Worm (Caenorhabditis elegans) whole organism, early embryonic: ENCODE data around the gene col-114.

ENCODE experiments used
- B0310.2 ChIP-seq: sonication (generic microtip); optimal IDR thresholded peaks from 2 replicates; lab custom pipeline; 2016; ENCODE audit warnings: mild to moderate bottlenecking, missing genetic modification characterization, missing compliant biosample characterization
- F13C5.2 ChIP-seq: sonication (generic microtip); optimal IDR thresholded peaks from 2 replicates; lab custom pipeline; 2017; ENCODE audit warnings: mild to moderate bottlenecking, missing genetic modification characterization, inconsistent platforms, missing compliant biosample characterization
- ama-1 ChIP-seq: fragments of 150-350 bp; optimal IDR thresholded peaks from 2 replicates; lab custom pipeline; 2014
- ceh-13 ChIP-seq: fragments of 200-800 bp; sonication (Bioruptor generic); optimal IDR thresholded peaks from 2 replicates; lab custom pipeline; 2018; ENCODE audit warnings: mild to moderate bottlenecking, missing genetic modification characterization, missing compliant biosample characterization
- ceh-36 ChIP-seq: sonication (generic microtip); optimal IDR thresholded peaks from 2 replicates; lab custom pipeline; 2016; ENCODE audit warnings: missing genetic modification characterization, inconsistent platforms, missing compliant biosample characterization
- ets-7 ChIP-seq: sonication (generic microtip); optimal IDR thresholded peaks from 2 replicates; lab custom pipeline; 2016; ENCODE audit warnings: missing genotype, missing genetic modification characterization, missing compliant biosample characterization
- flt-1 ChIP-seq: fragments of 200-800 bp; sonication (Bioruptor generic); IDR thresholded peaks from 2 replicates; pipeline ENCODE4 v1.3.6; 2022; ENCODE audit warnings: missing genetic modification characterization, missing compliant biosample characterization
- hmg-4 ChIP-seq: fragments of 200-800 bp; sonication (Bioruptor generic); optimal IDR thresholded peaks from 2 replicates; lab custom pipeline; 2018; ENCODE audit warnings: mild to moderate bottlenecking, missing genetic modification characterization, missing compliant biosample characterization
- hnd-1 ChIP-seq: sonication (generic microtip); optimal IDR thresholded peaks from 2 replicates; lab custom pipeline; 2016; ENCODE audit warnings: missing genetic modification characterization, missing compliant biosample characterization
- pes-1 ChIP-seq: fragments of 200-800 bp; sonication (Bioruptor generic); IDR thresholded peaks from 2 replicates; pipeline ENCODE4 v1.3.6; 2022; ENCODE audit warnings: missing genetic modification reagents, missing genetic modification characterization, missing compliant biosample characterization
- scrt-1 ChIP-seq: fragments of 200-800 bp; sonication (Bioruptor generic); IDR thresholded peaks from 2 replicates; pipeline ENCODE4 v1.3.6; 2022; ENCODE audit warnings: missing genetic modification characterization, missing compliant biosample characterization
- sea-1 ChIP-seq: fragments of 200-800 bp; sonication (Bioruptor generic); conservative IDR thresholded peaks from 2 replicates; pipeline ENCODE4 v1.3.6; 2022; ENCODE audit warnings: missing genetic modification characterization, missing compliant biosample characterization
- tra-4 ChIP-seq: sonication (generic microtip); optimal IDR thresholded peaks from 2 replicates; lab custom pipeline; 2017; ENCODE audit warnings: missing genetic modification characterization, missing compliant biosample characterization

ce11 chrIV:7245592-7245991, 861 bp downstream of the col-114 start:
- TF ChIP-seq pes-1 (GFP tag; lab: Robert Waterston, UW) (no peak), tra-4 (no peak), flt-1 (GFP tag; lab: Robert Waterston, UW) (no peak), hmg-4 (GFP tag; lab: Kevin White, UChicago) (no peak), sea-1 (GFP tag; lab: Robert Waterston, UW) (no peak), B0310.2 (tag; lab: Kevin White, UChicago) (no peak), ets-7 (no peak), ama-1 (lab: Kevin White, UChicago) (no peak), ceh-13 (GFP tag; lab: Kevin White, UChicago) (no peak), ceh-36 (no peak), F13C5.2 (tag; lab: Kevin White, UChicago) (no peak), scrt-1 (GFP tag; lab: Robert Waterston, UW) (no peak), hnd-1 (tag; lab: Kevin White, UChicago) (no peak)
